Worm (Caenorhabditis elegans): ENCODE measurements around the gene D1053.3.

DNA sequence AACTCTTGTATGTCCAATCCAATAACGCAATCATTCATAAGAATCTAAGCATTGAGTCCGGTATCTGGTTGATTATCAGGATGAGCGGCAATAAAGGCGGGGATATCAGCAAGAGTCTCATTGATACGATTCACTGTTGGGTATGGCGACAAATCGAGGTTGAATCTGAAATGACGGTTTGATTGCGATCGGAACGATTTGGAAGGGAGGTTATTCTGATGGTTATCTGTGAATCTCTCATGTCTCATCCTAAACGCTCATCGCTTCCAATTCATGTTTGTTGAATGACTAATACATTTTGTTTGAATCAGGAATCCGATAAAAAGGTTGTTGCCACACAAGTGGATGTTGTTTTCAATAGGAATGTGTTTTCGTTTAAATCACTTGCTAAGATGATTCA, 10.5 kb downstream of the D1053.3 start:
- TF ChIP-seq egl-27 (tag; optimal IDR thresholded peaks at IDR 0.05) (no peak), snpc-4 (tag; optimal IDR thresholded peaks at IDR 0.05) (no peak), nhr-12 (tag; optimal IDR thresholded peaks at IDR 0.05) (no peak), nhr-67 (tag; optimal IDR thresholded peaks at IDR 0.05) (no peak), unc-39 (tag; optimal IDR thresholded peaks at IDR 0.05) (no peak), aly-2 (tag; optimal IDR thresholded peaks at IDR 0.05) (no peak)

Data from whole organism, L3 larva.